Worm (Caenorhabditis elegans) whole organism, young adult: ENCODE results near the gene C18G1.7.

Source experiments
- B0035.1 ChIP-seq: sonication (generic microtip); optimal IDR thresholded peaks from 2 replicates; lab custom pipeline; 2016; ENCODE audit warnings: missing genetic modification characterization, mild to moderate bottlenecking, missing compliant biosample characterization, missing genotype, missing genetic modification reagents
- F22D6.2 ChIP-seq: sonication (generic microtip); optimal IDR thresholded peaks from 2 replicates; lab custom pipeline; 2016; ENCODE audit warnings: mild to moderate bottlenecking, missing genetic modification characterization, missing compliant biosample characterization
- F49E8.2 ChIP-seq: sonication (generic microtip); optimal IDR thresholded peaks from 3 replicates; lab custom pipeline; 2017; ENCODE audit warnings: missing genetic modification characterization, mild to moderate bottlenecking, missing compliant biosample characterization, antibody characterized with exemption, moderate library complexity; ENCODE audit not compliant: insufficient read depth
- K11D2.4 ChIP-seq: fragments of 200-800 bp; sonication (Bioruptor generic); IDR thresholded peaks from 2 replicates; pipeline ENCODE4 v1.3.6; 2022; ENCODE audit warnings: missing genetic modification reagents, missing genetic modification characterization, missing compliant biosample characterization
- T26A5.8 ChIP-seq: sonication (generic microtip); optimal IDR thresholded peaks from 2 replicates; lab custom pipeline; 2016; ENCODE audit warnings: missing genetic modification characterization, missing compliant biosample characterization
- Y56A3A.18 ChIP-seq: fragments of 200-800 bp; sonication (Bioruptor generic); IDR thresholded peaks from 2 replicates; pipeline ENCODE4 v1.3.6; 2022; ENCODE audit warnings: missing genetic modification reagents, missing genetic modification characterization, missing compliant biosample characterization
- Y79H2A.3 ChIP-seq: fragments of 200-800 bp; sonication (Bioruptor generic); conservative IDR thresholded peaks from 2 replicates; pipeline ENCODE4 v1.3.6; 2022; ENCODE audit warnings: missing genetic modification reagents, missing genetic modification characterization, missing compliant biosample characterization
- aptf-3 ChIP-seq: fragments of 200-800 bp; sonication (Bioruptor generic); IDR thresholded peaks from 2 replicates; pipeline ENCODE4 v1.3.6; 2022; ENCODE audit warnings: missing genetic modification characterization, missing compliant biosample characterization
- cebp-1 ChIP-seq, 2 experiments: fragments of 200-800 bp in 1 of 2; sonication (Bioruptor generic) in 1 of 2; sonication (generic microtip) in 1 of 2; IDR thresholded peaks in 1 of 2; optimal IDR thresholded peaks in 1 of 2; 2 replicates each; pipeline versions ENCODE4 v1.3.6 to Lab custom; 2017 to 2022; ENCODE audit warnings: missing compliant biosample characterization in 2 of 2, missing genetic modification characterization in 2 of 2, mild to moderate bottlenecking in 1 of 2, missing genetic modification reagents in 1 of 2, moderate library complexity in 1 of 2
- ceh-58 ChIP-seq: fragments of 200-800 bp; sonication (Bioruptor generic); IDR thresholded peaks from 2 replicates; pipeline ENCODE4 v1.3.6; 2022; ENCODE audit warnings: missing genetic modification characterization, missing compliant biosample characterization
- chd-7 ChIP-seq: sonication (generic microtip); optimal IDR thresholded peaks from 2 replicates; lab custom pipeline; 2016; ENCODE audit warnings: mild to moderate bottlenecking, missing genetic modification characterization, moderate library complexity, missing compliant biosample characterization
- die-1 ChIP-seq: sonication (generic microtip); optimal IDR thresholded peaks from 2 replicates; lab custom pipeline; 2016; ENCODE audit warnings: missing genotype, mild to moderate bottlenecking, missing genetic modification characterization, missing compliant biosample characterization
- dpff-1 ChIP-seq: sonication (generic microtip); optimal IDR thresholded peaks from 2 replicates; lab custom pipeline; 2017; ENCODE audit warnings: mild to moderate bottlenecking, missing genetic modification characterization, missing compliant biosample characterization
- egrh-3 ChIP-seq: fragments of 200-800 bp; sonication (Bioruptor generic); IDR thresholded peaks from 2 replicates; pipeline ENCODE4 v1.3.6; 2022; ENCODE audit warnings: missing genetic modification reagents, missing genetic modification characterization, missing compliant biosample characterization
- ets-4 ChIP-seq: fragments of 200-800 bp; sonication (Bioruptor generic); optimal IDR thresholded peaks from 2 replicates; lab custom pipeline; 2018; ENCODE audit warnings: mild to moderate bottlenecking, missing genetic modification characterization, missing compliant biosample characterization
- hlh-12 ChIP-seq: sonication (generic microtip); optimal IDR thresholded peaks from 2 replicates; lab custom pipeline; 2016; ENCODE audit warnings: missing genetic modification characterization, missing compliant biosample characterization
- hlh-26 ChIP-seq: fragments of 200-800 bp; sonication (Bioruptor generic); conservative IDR thresholded peaks from 2 replicates; pipeline ENCODE4 v1.3.6; 2022; ENCODE audit warnings: missing genetic modification reagents, missing genetic modification characterization, missing compliant biosample characterization
- hmg-20 ChIP-seq: fragments of 200-800 bp; sonication (Bioruptor generic); IDR thresholded peaks from 2 replicates; pipeline ENCODE4 v1.3.6; 2022; ENCODE audit warnings: missing genetic modification reagents, missing genetic modification characterization, missing compliant biosample characterization
- hrde-1 ChIP-seq: sonication (generic microtip); optimal IDR thresholded peaks from 2 replicates; lab custom pipeline; 2016; ENCODE audit warnings: missing genetic modification characterization, mild to moderate bottlenecking, missing compliant biosample characterization, moderate library complexity, missing genotype, missing genetic modification reagents, borderline replicate concordance
- lag-1 ChIP-seq: fragments of 200-800 bp; sonication (Bioruptor generic); IDR thresholded peaks from 2 replicates; pipeline ENCODE4 v1.3.6; 2022; ENCODE audit warnings: missing genetic modification reagents, missing genetic modification characterization, missing compliant biosample characterization
- let-526 ChIP-seq: fragments of 200-800 bp; sonication (Bioruptor generic); IDR thresholded peaks from 2 replicates; pipeline ENCODE4 v1.3.6; 2022; ENCODE audit warnings: missing genetic modification reagents, missing genetic modification characterization, missing compliant biosample characterization
- madf-3 ChIP-seq: fragments of 200-800 bp; sonication (Bioruptor generic); IDR thresholded peaks from 2 replicates; pipeline ENCODE4 v1.3.6; 2022; ENCODE audit warnings: missing genetic modification reagents, missing genetic modification characterization, missing compliant biosample characterization
- mcd-1 ChIP-seq: fragments of 200-800 bp; sonication (Bioruptor generic); IDR thresholded peaks from 2 replicates; pipeline ENCODE4 v1.3.6; 2022; ENCODE audit warnings: missing genetic modification reagents, missing genetic modification characterization, missing compliant biosample characterization
- mes-4 ChIP-seq: sonication (generic microtip); optimal IDR thresholded peaks from 2 replicates; lab custom pipeline; 2016; ENCODE audit warnings: missing genotype, missing genetic modification characterization, missing compliant biosample characterization
- nfyb-1 ChIP-seq: fragments of 200-800 bp; sonication (Bioruptor generic); IDR thresholded peaks from 2 replicates; pipeline ENCODE4 v1.3.6; 2022; ENCODE audit warnings: missing genetic modification reagents, missing genetic modification characterization, missing compliant biosample characterization
- nhr-27 ChIP-seq: fragments of 200-800 bp; sonication (Bioruptor generic); optimal IDR thresholded peaks from 2 replicates; lab custom pipeline; 2018; ENCODE audit warnings: mild to moderate bottlenecking, missing genetic modification characterization, moderate library complexity, missing compliant biosample characterization
- pha-4 ChIP-seq: fragments of 150-350 bp; sonication (generic microtip); optimal IDR thresholded peaks from 2 replicates; lab custom pipeline; 2014; ENCODE audit warnings: missing biosample characterization, missing genetic modification reagents, missing genetic modification characterization
- repo-1 ChIP-seq: sonication (generic microtip); optimal IDR thresholded peaks from 2 replicates; lab custom pipeline; 2017; ENCODE audit warnings: mild to moderate bottlenecking, missing genetic modification characterization, missing compliant biosample characterization
- rpc-1 ChIP-seq, 2 experiments: fragments of 150-350 bp in 1 of 2; sonication (generic microtip) in 1 of 2; optimal IDR thresholded peaks; 2 replicates each; lab custom pipeline; 2014 to 2018; ENCODE audit warnings: missing biosample characterization in 1 of 2, missing genetic modification characterization in 1 of 2, missing genetic modification reagents in 1 of 2, missing genotype in 1 of 2
- sea-2 ChIP-seq: fragments of 200-800 bp; sonication (Bioruptor generic); IDR thresholded peaks from 2 replicates; pipeline ENCODE4 v1.3.6; 2022; ENCODE audit warnings: missing genetic modification characterization, missing compliant biosample characterization
- snpc-4 ChIP-seq, 5 experiments: fragments of 150-350 bp in 1 of 5; sonication (generic microtip) in 4 of 5; optimal IDR thresholded peaks; 2 replicates each; lab custom pipeline; 2014 to 2018; ENCODE audit warnings: missing genetic modification characterization in 5 of 5, missing biosample characterization in 3 of 5, antibody characterized with exemption in 2 of 5, mild to moderate bottlenecking in 2 of 5, missing compliant biosample characterization in 2 of 5, missing genotype in 2 of 5, moderate library complexity in 2 of 5, missing genetic modification reagents in 1 of 5
- sptf-2 ChIP-seq: fragments of 200-800 bp; sonication (Bioruptor generic); optimal IDR thresholded peaks from 2 replicates; lab custom pipeline; 2018; ENCODE audit warnings: mild to moderate bottlenecking, missing genetic modification characterization, missing compliant biosample characterization
- unc-130 ChIP-seq: sonication (generic microtip); optimal IDR thresholded peaks from 2 replicates; lab custom pipeline; 2016; ENCODE audit warnings: missing genetic modification reagents, missing genetic modification characterization, missing compliant biosample characterization
- zfh-2 ChIP-seq: fragments of 200-800 bp; sonication (Bioruptor generic); conservative IDR thresholded peaks from 2 replicates; pipeline ENCODE4 v1.3.6; 2022; ENCODE audit warnings: missing genetic modification reagents, missing genetic modification characterization, missing compliant biosample characterization
- ztf-26 ChIP-seq: sonication (generic microtip); optimal IDR thresholded peaks from 2 replicates; lab custom pipeline; 2017; ENCODE audit warnings: missing genetic modification characterization, missing compliant biosample characterization

Gene C18G1.7

DNA sequence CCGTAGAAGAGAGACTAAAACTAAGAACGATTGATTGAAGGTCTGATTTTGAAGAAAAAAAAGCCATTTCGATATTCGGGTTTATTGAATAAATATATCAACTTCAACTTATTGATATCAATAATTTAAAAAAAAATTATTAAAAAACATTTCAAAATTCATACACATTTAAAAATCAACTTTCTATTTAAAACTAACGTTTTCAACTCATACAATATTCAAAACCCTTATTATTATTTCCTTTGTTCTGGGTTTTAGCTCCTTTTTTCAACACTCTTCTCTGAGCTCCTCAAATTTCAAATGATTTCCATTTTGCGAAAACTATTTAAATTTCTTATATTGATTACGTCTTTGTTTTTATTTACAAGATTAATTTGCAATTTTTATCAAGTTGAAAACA, at the start of gene C18G1.7:
C18G1.7 (plus strand) TSS at position 301 of the 400 bp plus-strand sequence.
- TF ChIP-seq dpff-1 (tag; lab: Kevin White, UChicago): no peak
- TF ChIP-seq Y79H2A.3 (GFP tag; lab: Robert Waterston, UW): no peak
- no peak for TF ChIP-seq sea-2 (GFP tag; lab: Robert Waterston, UW)
- TF ChIP-seq zfh-2 (GFP tag; lab: Robert Waterston, UW): no peak
- TF ChIP-seq die-1 (tag; lab: Kevin White, UChicago): no peak
- TF ChIP-seq hlh-26 (GFP tag; lab: Robert Waterston, UW): no peak
- TF ChIP-seq chd-7 (tag; lab: Kevin White, UChicago): no peak
- no peak for TF ChIP-seq F22D6.2 (tag; lab: Kevin White, UChicago)
- no peak for TF ChIP-seq K11D2.4 (GFP tag; lab: Robert Waterston, UW)

DNA sequence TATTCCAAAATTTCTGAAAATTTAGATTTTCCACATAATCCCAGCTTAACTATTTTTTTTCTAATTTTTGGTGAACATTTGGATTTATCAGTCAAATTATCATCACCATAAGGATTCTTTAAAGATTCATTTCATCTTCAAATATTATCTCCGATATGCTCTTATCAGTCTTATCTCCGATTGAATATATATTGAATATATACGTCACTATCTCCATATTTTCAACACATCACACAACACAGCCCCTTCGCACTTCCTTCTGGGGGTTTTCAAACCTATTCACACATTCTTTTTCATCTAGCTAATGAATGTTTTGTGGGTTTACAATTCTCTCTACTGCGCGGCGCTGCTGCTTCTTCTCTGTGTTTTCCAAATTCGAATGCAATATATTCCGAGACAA, 46.7 kb upstream of the C18G1.7 start:
- TF ChIP-seq lag-1 (GFP tag; lab: Robert Waterston, UW) (no peak), mes-4 (tag; lab: Kevin White, UChicago) (no peak), rpc-1 (optimal IDR thresholded peaks at IDR 0.05; lab: Kevin White, UChicago) (no peak), rpc-1 (tag; optimal IDR thresholded peaks at IDR 0.05; lab: Kevin White, UChicago) (no peak), pha-4 (tag; lab: Kevin White, UChicago) (no peak), cebp-1 (GFP tag; IDR thresholded peaks at IDR 0.05; lab: Robert Waterston, UW) (no peak), cebp-1 (tag; optimal IDR thresholded peaks at IDR 0.05; lab: Kevin White, UChicago) (no peak), T26A5.8 (tag; lab: Kevin White, UChicago) (no peak), snpc-4 (GFP tag; optimal IDR thresholded peaks at IDR 0.05; lab: Kevin White, UChicago) (no peak), snpc-4 (tag; optimal IDR thresholded peaks at IDR 0.05; lab: Kevin White, UChicago) (no peak)

DNA sequence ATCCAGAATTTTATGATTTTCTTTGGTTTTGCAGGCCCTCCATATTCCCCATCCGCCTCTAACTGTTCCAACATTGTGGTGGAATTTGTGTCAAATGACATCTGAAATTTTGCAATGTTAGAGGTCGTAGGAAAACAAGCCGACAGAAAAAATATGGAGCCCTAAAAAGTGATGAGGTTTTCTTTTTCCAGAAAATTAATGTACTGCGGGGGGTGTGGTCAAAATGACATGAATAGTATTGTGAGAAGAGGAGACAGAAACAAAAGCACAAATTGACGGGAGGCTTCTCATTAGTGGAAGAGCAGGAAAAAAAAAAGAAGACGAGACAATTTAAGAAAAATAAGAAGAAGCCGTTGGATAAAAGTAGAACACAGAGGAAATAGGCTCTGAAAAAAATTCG, 45.2 kb upstream of the C18G1.7 start, which contains the start of gene ZC266.1:
ZC266.1 (minus strand) TSS at position 101 of the 400 bp plus-strand sequence.
- TF ChIP-seq hmg-20 (no peak), F49E8.2 (no peak), madf-3 (GFP tag; lab: Robert Waterston, UW) (no peak), B0035.1 (tag; lab: Kevin White, UChicago) (no peak), ets-4 (GFP tag; lab: Kevin White, UChicago) (no peak), mcd-1 (GFP tag; lab: Robert Waterston, UW) (no peak), nfyb-1 (GFP tag; lab: Robert Waterston, UW) (no peak), hlh-12 (no peak), lag-1 (GFP tag; lab: Robert Waterston, UW) (no peak), Y56A3A.18 (GFP tag; lab: Robert Waterston, UW) (no peak), unc-130 (GFP tag; lab: Kevin White, UChicago) (no peak), ceh-58 (no peak), egrh-3 (GFP tag; lab: Robert Waterston, UW) (no peak), sptf-2 (no peak), repo-1 (tag; lab: Kevin White, UChicago) (no peak), hrde-1 (tag; lab: Kevin White, UChicago) (no peak), let-526 (GFP tag; lab: Robert Waterston, UW) (no peak), K11D2.4 (GFP tag; lab: Robert Waterston, UW) (no peak), aptf-3 (GFP tag; lab: Robert Waterston, UW) (no peak)

DNA sequence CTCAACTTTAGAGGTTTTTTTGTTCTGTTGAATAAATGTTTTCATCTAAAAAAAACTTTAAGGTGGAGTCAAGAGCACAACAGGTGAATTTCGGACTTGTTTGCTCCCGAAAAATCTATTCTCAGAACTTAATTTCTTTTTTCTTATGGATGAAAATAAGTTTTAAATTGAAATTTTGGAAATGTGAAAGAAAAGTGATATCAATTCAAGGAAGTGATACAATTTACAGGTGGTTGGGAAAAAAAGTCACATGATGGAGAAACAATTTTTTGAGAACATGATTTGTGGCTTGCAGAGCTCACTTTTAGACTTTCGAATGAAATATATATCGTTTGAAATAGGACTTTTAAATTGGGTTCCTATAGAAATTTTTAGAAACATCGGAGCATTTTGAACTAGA, 37.7 kb upstream of the C18G1.7 start:
- TF ChIP-seq unc-130 (GFP tag; lab: Kevin White, UChicago) (no peak), nhr-27 (tag; lab: Kevin White, UChicago) (no peak), ztf-26 (tag; lab: Kevin White, UChicago) (no peak)
